Fruit fly (Drosophila melanogaster) whole organism, prepupa: ENCODE measurements around the gene CG6118.
A peak's percentile ranks its signal among the peaks of the same experiment; 100 is the strongest.

Experiments
- Blimp-1 ChIP-seq: fragments of 200-800 bp; sonication (Bioruptor generic); optimal IDR thresholded peaks from 3 replicates; lab custom pipeline; 2017; ENCODE audit warnings: missing biosample characterization, missing genetic modification characterization, mild to moderate bottlenecking, moderate library complexity, missing genetic modification reagents
- CG10669 ChIP-seq: fragments of 200-800 bp; sonication (Bioruptor generic); optimal IDR thresholded peaks from 3 replicates; lab custom pipeline; 2018; ENCODE audit warnings: missing biosample characterization, mild to moderate bottlenecking, missing genetic modification characterization, moderate library complexity
- CG11902 ChIP-seq: fragments of 200-800 bp; sonication (Bioruptor generic); optimal IDR thresholded peaks from 3 replicates; lab custom pipeline; 2016; ENCODE audit warnings: missing biosample characterization, missing genetic modification characterization
- CG15336 ChIP-seq: fragments of 200-800 bp; sonication (Bioruptor generic); IDR thresholded peaks from 2 replicates; pipeline ENCODE4 v1.3.6; 2022; ENCODE audit warnings: missing biosample characterization, missing genetic modification characterization
- CG31627 ChIP-seq: fragments of 200-800 bp; sonication (Bioruptor generic); optimal IDR thresholded peaks from 3 replicates; lab custom pipeline; 2016; ENCODE audit warnings: missing biosample characterization, missing genetic modification characterization
- CG32006 ChIP-seq: fragments of 200-800 bp; sonication (Bioruptor generic); optimal IDR thresholded peaks from 3 replicates; lab custom pipeline; 2017; ENCODE audit warnings: missing biosample characterization, mild to moderate bottlenecking, missing genetic modification characterization
- CG3919 ChIP-seq: fragments of 200-800 bp; sonication (Bioruptor generic); optimal IDR thresholded peaks from 3 replicates; lab custom pipeline; 2016; ENCODE audit warnings: missing biosample characterization, missing genetic modification characterization
- CG4318 ChIP-seq: fragments of 200-800 bp; sonication (Bioruptor generic); optimal IDR thresholded peaks from 3 replicates; lab custom pipeline; 2017; ENCODE audit warnings: missing biosample characterization, mild to moderate bottlenecking, missing genetic modification characterization
- CG6163 ChIP-seq: fragments of 200-800 bp; sonication (Bioruptor generic); IDR thresholded peaks from 3 replicates; pipeline ENCODE4 v1.3.6; 2022; ENCODE audit warnings: missing biosample characterization, missing genetic modification characterization
- CG6276 ChIP-seq: fragments of 200-800 bp; sonication (Bioruptor generic); optimal IDR thresholded peaks from 2 replicates; lab custom pipeline; 2017; ENCODE audit warnings: missing biosample characterization, mild to moderate bottlenecking, missing genetic modification characterization
- CG6792 ChIP-seq: fragments of 200-800 bp; sonication (Bioruptor generic); optimal IDR thresholded peaks from 3 replicates; lab custom pipeline; 2016; ENCODE audit warnings: missing biosample characterization, missing genetic modification characterization
- CG8119 ChIP-seq: fragments of 200-800 bp; sonication (Bioruptor generic); IDR thresholded peaks from 3 replicates; pipeline ENCODE4 v1.3.6; 2022; ENCODE audit warnings: missing biosample characterization, missing genetic modification characterization
- CG8319 ChIP-seq: fragments of 200-800 bp; sonication (Bioruptor generic); optimal IDR thresholded peaks from 3 replicates; lab custom pipeline; 2016; ENCODE audit warnings: missing biosample characterization, missing genetic modification characterization
- CG8632 ChIP-seq: fragments of 200-800 bp; sonication (Bioruptor generic); optimal IDR thresholded peaks from 3 replicates; lab custom pipeline; 2016; ENCODE audit warnings: missing biosample characterization, missing genetic modification characterization
- CG9139 ChIP-seq: fragments of 200-800 bp; sonication (Bioruptor generic); optimal IDR thresholded peaks from 3 replicates; lab custom pipeline; 2017; ENCODE audit warnings: missing biosample characterization, mild to moderate bottlenecking, missing genetic modification characterization
- Eip78C ChIP-seq: fragments of 200-800 bp; sonication (Bioruptor generic); peaks from one replicate; lab custom pipeline; 2016; ENCODE audit warnings: missing biosample characterization, missing genetic modification characterization
- Gug ChIP-seq: fragments of 200-800 bp; sonication (Bioruptor generic); IDR thresholded peaks from 2 replicates; pipeline ENCODE4 v1.3.6; 2022; ENCODE audit warnings: missing biosample characterization, missing genetic modification characterization
- Hr38 ChIP-seq: sonication (Bioruptor generic); optimal IDR thresholded peaks from 2 replicates; lab custom pipeline; 2016; ENCODE audit warnings: missing biosample characterization, missing genetic modification characterization
- Hr39 ChIP-seq: fragments of 200-800 bp; sonication (Bioruptor generic); optimal IDR thresholded peaks from 2 replicates; lab custom pipeline; 2016; ENCODE audit warnings: missing biosample characterization, missing genetic modification characterization
- Hr4 ChIP-seq: fragments of 200-800 bp; sonication (Bioruptor generic); optimal IDR thresholded peaks from 3 replicates; lab custom pipeline; 2016; ENCODE audit warnings: missing biosample characterization, missing genetic modification characterization
- Lpt ChIP-seq: fragments of 200-800 bp; sonication (Bioruptor generic); optimal IDR thresholded peaks from 3 replicates; lab custom pipeline; 2016; ENCODE audit warnings: missing biosample characterization, missing genetic modification characterization
- OdsH ChIP-seq: fragments of 200-800 bp; sonication (Bioruptor generic); optimal IDR thresholded peaks from 3 replicates; lab custom pipeline; 2016; ENCODE audit warnings: missing biosample characterization, missing genetic modification characterization
- Sox102F ChIP-seq: fragments of 200-800 bp; sonication (Bioruptor generic); optimal IDR thresholded peaks from 2 replicates; lab custom pipeline; 2016; ENCODE audit warnings: missing biosample characterization, mild to moderate bottlenecking, missing genetic modification characterization
- Sox14 ChIP-seq: fragments of 200-800 bp; sonication (Bioruptor generic); optimal IDR thresholded peaks from 3 replicates; lab custom pipeline; 2016; ENCODE audit warnings: missing biosample characterization, missing genetic modification characterization
- Sox15 ChIP-seq: fragments of 200-800 bp; sonication (Bioruptor generic); optimal IDR thresholded peaks from 3 replicates; lab custom pipeline; 2016; ENCODE audit warnings: missing biosample characterization, missing genetic modification characterization
- achi ChIP-seq: fragments of 200-800 bp; sonication (Bioruptor generic); optimal IDR thresholded peaks from 3 replicates; lab custom pipeline; 2016; ENCODE audit warnings: missing biosample characterization, missing genetic modification characterization
- acj6 ChIP-seq: fragments of 200-800 bp; sonication (Bioruptor generic); optimal IDR thresholded peaks from 3 replicates; lab custom pipeline; 2016; ENCODE audit warnings: missing biosample characterization, missing genetic modification characterization
- cyc ChIP-seq: fragments of 200-800 bp; sonication (Bioruptor generic); optimal IDR thresholded peaks from 3 replicates; lab custom pipeline; 2016; ENCODE audit warnings: missing biosample characterization, missing genetic modification characterization
- dac ChIP-seq: fragments of 200-800 bp; sonication (Bioruptor generic); optimal IDR thresholded peaks from 2 replicates; lab custom pipeline; 2017; ENCODE audit warnings: missing biosample characterization, mild to moderate bottlenecking, missing genetic modification characterization
- dsx ChIP-seq: fragments of 200-800 bp; optimal IDR thresholded peaks from 3 replicates; lab custom pipeline; 2019; ENCODE audit warnings: missing biosample characterization, mild to moderate bottlenecking, missing genetic modification characterization, moderate library complexity; ENCODE audit not compliant: poor library complexity, severe bottlenecking
- eg ChIP-seq: fragments of 200-800 bp; sonication (Bioruptor generic); IDR thresholded peaks from 3 replicates; pipeline ENCODE4 v1.3.6; 2022; ENCODE audit warnings: missing biosample characterization, missing genetic modification characterization
- esn ChIP-seq: fragments of 200-800 bp; sonication (Bioruptor generic); optimal IDR thresholded peaks from 2 replicates; lab custom pipeline; 2016; ENCODE audit warnings: missing biosample characterization, mild to moderate bottlenecking, missing genetic modification characterization, moderate library complexity
- fkh ChIP-seq: fragments of 200-800 bp; sonication (Bioruptor generic); optimal IDR thresholded peaks from 3 replicates; lab custom pipeline; 2017; ENCODE audit warnings: missing biosample characterization, mild to moderate bottlenecking, missing genetic modification characterization, moderate library complexity
- net ChIP-seq: fragments of 200-800 bp; sonication (Bioruptor generic); optimal IDR thresholded peaks from 3 replicates; lab custom pipeline; 2016; ENCODE audit warnings: missing biosample characterization, missing genetic modification characterization
- pdm3 ChIP-seq: fragments of 200-800 bp; sonication (Bioruptor generic); optimal IDR thresholded peaks from 3 replicates; lab custom pipeline; 2016; ENCODE audit warnings: missing biosample characterization, missing genetic modification characterization
- salr ChIP-seq, 2 experiments: fragments of 200-800 bp; sonication (Bioruptor generic); optimal IDR thresholded peaks; 3 replicates each; lab custom pipeline; 2016 to 2018; ENCODE audit warnings: missing biosample characterization in 2 of 2, missing genetic modification characterization in 2 of 2, mild to moderate bottlenecking in 1 of 2
- ss ChIP-seq, 2 experiments: fragments of 200-800 bp; sonication (Bioruptor generic); optimal IDR thresholded peaks; 2 replicates in 1 of 2; 3 replicates in 1 of 2; lab custom pipeline; 2017 to 2018; ENCODE audit warnings: mild to moderate bottlenecking in 2 of 2, missing biosample characterization in 2 of 2, missing genetic modification characterization in 2 of 2, moderate library complexity in 1 of 2
- svp ChIP-seq: fragments of 200-800 bp; sonication (Bioruptor generic); peaks from one replicate; lab custom pipeline; 2016; ENCODE audit warnings: missing biosample characterization, missing genetic modification characterization
- topi ChIP-seq: fragments of 200-800 bp; sonication (Bioruptor generic); optimal IDR thresholded peaks from 3 replicates; lab custom pipeline; 2016; ENCODE audit warnings: missing biosample characterization, missing genetic modification characterization
- vri ChIP-seq: fragments of 200-800 bp; sonication (Bioruptor generic); optimal IDR thresholded peaks from 3 replicates; lab custom pipeline; 2016; ENCODE audit warnings: missing biosample characterization, mild to moderate bottlenecking, missing genetic modification characterization

Gene CG6118

DNA sequence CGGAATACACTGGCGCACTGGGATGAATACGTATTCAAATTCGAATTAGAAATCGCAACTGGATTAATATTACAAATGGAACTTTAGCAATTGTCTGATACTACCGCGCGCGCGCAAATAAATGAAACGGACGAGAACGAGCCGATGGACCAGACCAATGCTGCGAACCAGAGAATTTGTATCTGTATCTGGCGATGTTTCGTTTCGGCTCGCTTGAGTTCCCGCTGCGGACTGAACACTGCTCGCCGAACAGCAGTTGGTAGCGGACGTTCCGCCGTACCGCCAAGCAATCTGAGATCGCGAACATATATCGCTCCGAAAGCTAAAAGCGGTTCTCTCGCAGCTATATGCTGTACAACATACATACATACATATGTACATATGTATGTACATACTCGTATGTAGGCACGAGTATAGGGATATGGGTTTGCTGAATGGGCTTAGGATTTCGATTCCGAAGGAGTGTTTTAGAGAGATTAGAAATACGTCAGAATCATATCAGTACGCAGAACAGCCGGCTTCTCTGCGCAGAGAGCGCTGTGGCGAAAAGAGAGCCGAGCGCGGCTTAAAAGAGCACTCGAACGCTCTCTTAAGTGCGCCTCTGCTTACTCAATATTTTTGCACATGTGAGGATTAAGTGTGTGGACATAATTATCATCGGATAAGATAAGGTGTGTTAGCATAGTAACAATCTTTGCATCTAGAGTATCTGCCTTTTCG lies 41.6 kb upstream of the CG6118 start, which contains the start of gene AdamTS-A (continued):
- TF ChIP-seq CG6163 (GFP tag; lab: Robert Waterston, UW) (0 out of 3 replicates have a peak, but pooled peaks have one; percentile 17), CG6792 (GFP tag; lab: Kevin White, UChicago) (no peak), Sox102F (GFP tag; lab: Kevin White, UChicago) (no peak), Hr38 (GFP tag; lab: Kevin White, UChicago) (no peak), vri (GFP tag; lab: Kevin White, UChicago) (peak; percentile 11), achi (GFP tag; lab: Kevin White, UChicago) (no peak), CG32006 (no peak), cyc (GFP tag; lab: Kevin White, UChicago) (no peak), dsx (GFP tag; lab: Kevin White, UChicago) (no peak), CG10669 (no peak), Sox14 (GFP tag; lab: Kevin White, UChicago) (no peak), CG8319 (no peak), acj6 (no peak), Gug (GFP tag; lab: Robert Waterston, UW) (no peak), net (GFP tag; lab: Kevin White, UChicago) (no peak), ss (GFP tag; optimal IDR thresholded peaks at IDR 0.05; lab: Kevin White, UChicago) (no peak), eg (no peak), Lpt (no peak), CG8119 (GFP tag; lab: Robert Waterston, UW) (no peak), CG8632 (no peak), CG6276 (GFP tag; lab: Kevin White, UChicago) (no peak), OdsH (GFP tag; lab: Kevin White, UChicago) (no peak), salr (GFP tag; optimal IDR thresholded peaks at IDR 0.05; lab: Kevin White, UChicago) (no peak), svp (peak; percentile 69), Hr39 (GFP tag; lab: Kevin White, UChicago) (no peak), Hr4 (GFP tag; lab: Kevin White, UChicago) (no peak)

DNA sequence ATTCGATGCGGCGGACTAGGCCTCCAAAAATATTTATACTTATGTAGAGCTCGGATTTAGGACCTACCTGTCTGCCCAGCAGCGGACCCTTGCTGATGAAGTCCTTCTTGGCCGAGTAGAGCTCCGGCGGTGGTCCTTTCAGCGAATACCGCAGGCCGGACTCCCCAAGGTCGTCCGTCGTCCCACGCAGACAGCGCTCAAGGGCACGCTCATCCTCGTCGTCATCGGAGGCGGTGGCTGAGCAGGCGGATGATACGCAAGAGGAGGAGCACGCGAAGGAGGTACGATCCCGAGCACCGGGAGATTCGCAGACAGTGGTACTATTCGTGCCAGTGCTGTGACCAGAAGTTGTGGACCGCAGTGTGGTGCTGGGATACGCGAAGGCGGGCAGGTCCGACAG lies 40.3 kb upstream of the CG6118 start:
- TF ChIP-seq dsx (GFP tag; lab: Kevin White, UChicago) (no peak), svp (peak; percentile 69)
- TF ChIP-seq, all 60 proteins: peak for 1

DNA sequence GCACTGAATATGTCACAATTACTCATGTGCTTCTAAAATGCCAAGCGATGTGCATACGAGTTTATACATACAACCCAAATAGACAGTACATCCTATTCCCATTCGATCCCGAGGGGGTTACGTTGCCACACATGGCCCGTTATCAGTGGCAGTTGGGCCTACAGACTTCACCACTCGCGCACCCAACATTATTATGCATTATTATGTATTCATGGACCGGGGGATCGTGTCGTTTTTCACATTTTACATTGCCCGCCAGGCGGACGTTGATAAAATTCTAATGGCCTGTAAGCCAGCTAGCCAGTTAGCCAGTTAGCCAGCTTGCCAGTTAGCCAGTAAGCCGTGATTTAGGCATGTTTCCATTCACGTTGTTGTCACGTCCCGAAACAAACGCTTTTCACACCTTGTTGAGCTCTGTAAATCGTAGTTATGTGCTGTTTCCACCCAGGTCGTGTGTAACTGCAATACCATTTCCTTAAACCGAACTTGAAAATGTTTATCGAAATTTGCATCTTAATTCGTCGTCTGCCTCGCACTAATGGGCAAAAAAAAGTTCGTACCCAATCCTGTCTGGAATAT lies 38.9 kb upstream of the CG6118 start:
- TF ChIP-seq CG3919 (GFP tag; lab: Kevin White, UChicago) (no peak), CG11902 (GFP tag; lab: Kevin White, UChicago) (no peak), CG9139 (GFP tag; lab: Kevin White, UChicago) (no peak), Blimp-1 (GFP tag; lab: Kevin White, UChicago) (no peak), ss (GFP tag; optimal IDR thresholded peaks at IDR 0.05; lab: Kevin White, UChicago) (no peak)

dm6 chr3R:15472753-15473212 lies 38.2 kb upstream of the CG6118 start:
- TF ChIP-seq Eip78C, result peak; percentile 61
- peak; percentile 79 for TF ChIP-seq eg
- TF ChIP-seq achi (GFP tag; lab: Kevin White, UChicago), result no peak
- TF ChIP-seq Sox15, result no peak
- 0 out of 3 replicates have a peak, but pooled peaks have one; percentile 27 for TF ChIP-seq CG6163 (GFP tag; lab: Robert Waterston, UW)
- TF ChIP-seq Hr4 (GFP tag; lab: Kevin White, UChicago), result peak; percentile 30
- TF ChIP-seq CG8632, result no peak
- peak; percentile 43 for TF ChIP-seq Hr39 (GFP tag; lab: Kevin White, UChicago)
- TF ChIP-seq vri (GFP tag; lab: Kevin White, UChicago), result no peak
- TF ChIP-seq esn, result peak; percentile 30
- peak; percentile 18 for TF ChIP-seq fkh
- TF ChIP-seq Gug (GFP tag; lab: Robert Waterston, UW), result no peak
- TF ChIP-seq pdm3 (GFP tag; lab: Kevin White, UChicago), result peak; percentile 13
- no peak for TF ChIP-seq ss (GFP tag; optimal IDR thresholded peaks at IDR 0.05; lab: Kevin White, UChicago)
- TF ChIP-seq Sox102F (GFP tag; lab: Kevin White, UChicago), result peak; percentile 14
- peak; percentile 66 for TF ChIP-seq svp
- no peak for TF ChIP-seq CG4318 (GFP tag; lab: Kevin White, UChicago)
- TF ChIP-seq CG15336, result peak; percentile 32
- peak; percentile 16 for TF ChIP-seq topi
- TF ChIP-seq CG32006, result peak; percentile 24
- peak; percentile 31 for TF ChIP-seq CG31627 (GFP tag; lab: Kevin White, UChicago)
- TF ChIP-seq CG8119 (GFP tag; lab: Robert Waterston, UW), result peak; percentile 49; the same call in 1 of the 3 replicates
- no peak for TF ChIP-seq dac
- TF ChIP-seq CG6276 (GFP tag; lab: Kevin White, UChicago), result peak; percentile 61
- TF ChIP-seq CG6792 (GFP tag; lab: Kevin White, UChicago), result no peak
- TF ChIP-seq, all 60 proteins: peak for 16
